Worm (Caenorhabditis elegans) whole organism, midembryonic: Measurements from ENCODE around the gene Y51H4A.8.

Experiments used
- T22C8.4 ChIP-seq: fragments of 200-800 bp; sonication (Bioruptor generic); IDR thresholded peaks from 2 replicates; pipeline ENCODE4 v1.3.6; 2022; ENCODE audit warnings: missing genetic modification characterization, missing compliant biosample characterization
- flt-1 ChIP-seq: fragments of 200-800 bp; sonication (Bioruptor generic); IDR thresholded peaks from 2 replicates; pipeline ENCODE4 v1.3.6; 2022; ENCODE audit warnings: missing genetic modification characterization, missing compliant biosample characterization
- klf-2 ChIP-seq: fragments of 200-800 bp; sonication (Bioruptor generic); conservative IDR thresholded peaks from 2 replicates; pipeline ENCODE4 v1.3.6; 2022; ENCODE audit warnings: missing genetic modification reagents, missing genetic modification characterization, missing compliant biosample characterization
- med-1 ChIP-seq: sonication (generic microtip); optimal IDR thresholded peaks from 2 replicates; lab custom pipeline; 2017; ENCODE audit warnings: missing genetic modification characterization, mild to moderate bottlenecking, missing compliant biosample characterization, antibody characterized with exemption, missing genetic modification reagents; ENCODE audit not compliant: insufficient read depth
- ref-1 ChIP-seq: fragments of 200-800 bp; sonication (Bioruptor generic); conservative IDR thresholded peaks from 2 replicates; pipeline ENCODE4 v1.3.6; 2022; ENCODE audit warnings: missing genetic modification reagents, missing genetic modification characterization, missing compliant biosample characterization
- tab-1 ChIP-seq: fragments of 200-800 bp; sonication (Bioruptor generic); IDR thresholded peaks from 2 replicates; pipeline ENCODE4 v1.3.6; 2022; ENCODE audit warnings: missing genetic modification characterization, missing compliant biosample characterization
- ztf-23 ChIP-seq: fragments of 200-800 bp; sonication (Bioruptor generic); IDR thresholded peaks from 2 replicates; pipeline ENCODE4 v1.3.6; 2022; ENCODE audit warnings: missing genetic modification reagents, missing genetic modification characterization, missing compliant biosample characterization
- ztf-29 ChIP-seq: fragments of 200-800 bp; sonication (Bioruptor generic); IDR thresholded peaks from 2 replicates; pipeline ENCODE4 v1.3.6; 2022; ENCODE audit warnings: missing genetic modification reagents, missing genetic modification characterization, missing compliant biosample characterization

ce11 chrIV:16534900-16535299 is 43.4 kb downstream of the Y51H4A.8 start:
- TF ChIP-seq flt-1 (no peak), klf-2 (GFP tag; lab: Robert Waterston, UW) (no peak), med-1 (GFP tag; lab: Kevin White, UChicago) (no peak), ref-1 (no peak), ztf-23 (GFP tag; lab: Robert Waterston, UW) (no peak), tab-1 (GFP tag; lab: Robert Waterston, UW) (no peak), T22C8.4 (GFP tag; lab: Robert Waterston, UW) (no peak), ztf-29 (GFP tag; lab: Robert Waterston, UW) (no peak)
